Worm (Caenorhabditis elegans) whole organism, young adult: ENCODE measurements around the gene F12E12.1.
"Not testable (repeated sequence)": the region's sequence is repeated elsewhere in the genome, so short reads cannot be mapped to it uniquely, and the experiment has no call there.

Source experiments
- C06A6.2 ChIP-seq: fragments of 200-800 bp; sonication (Bioruptor generic); conservative IDR thresholded peaks from 2 replicates; pipeline ENCODE4 v1.3.6; 2022; ENCODE audit warnings: missing genetic modification characterization, missing compliant biosample characterization
- F22D6.2 ChIP-seq: sonication (generic microtip); optimal IDR thresholded peaks from 2 replicates; lab custom pipeline; 2016; ENCODE audit warnings: mild to moderate bottlenecking, missing genetic modification characterization, missing compliant biosample characterization
- F23B12.7 ChIP-seq: sonication (generic microtip); optimal IDR thresholded peaks from 2 replicates; lab custom pipeline; 2017; ENCODE audit warnings: missing genetic modification characterization, mild to moderate bottlenecking, missing compliant biosample characterization, antibody characterized with exemption, moderate library complexity; ENCODE audit not compliant: insufficient read depth
- F39B2.1 ChIP-seq: fragments of 200-800 bp; sonication (Bioruptor generic); IDR thresholded peaks from 2 replicates; pipeline ENCODE4 v1.3.6; 2022; ENCODE audit warnings: missing genetic modification reagents, missing genetic modification characterization, missing compliant biosample characterization
- F49E8.2 ChIP-seq: sonication (generic microtip); optimal IDR thresholded peaks from 3 replicates; lab custom pipeline; 2017; ENCODE audit warnings: missing genetic modification characterization, mild to moderate bottlenecking, missing compliant biosample characterization, antibody characterized with exemption, moderate library complexity; ENCODE audit not compliant: insufficient read depth
- Y53F4B.3 ChIP-seq: fragments of 200-800 bp; sonication (Bioruptor generic); IDR thresholded peaks from 2 replicates; pipeline ENCODE4 v1.3.6; 2022; ENCODE audit warnings: missing genetic modification reagents, missing genetic modification characterization, missing compliant biosample characterization
- attf-5 ChIP-seq: fragments of 200-800 bp; sonication (Bioruptor generic); optimal IDR thresholded peaks from 2 replicates; lab custom pipeline; 2018; ENCODE audit warnings: mild to moderate bottlenecking, missing genetic modification characterization, missing compliant biosample characterization
- attf-6 ChIP-seq: fragments of 200-800 bp; sonication (Bioruptor generic); IDR thresholded peaks from 2 replicates; pipeline ENCODE4 v1.3.6; 2022; ENCODE audit warnings: missing genetic modification reagents, missing genetic modification characterization, missing compliant biosample characterization
- bed-2 ChIP-seq: fragments of 200-800 bp; sonication (Bioruptor generic); IDR thresholded peaks from 2 replicates; pipeline ENCODE4 v1.3.6; 2022; ENCODE audit warnings: missing genetic modification reagents, missing genetic modification characterization, missing compliant biosample characterization
- ceh-100 ChIP-seq: fragments of 200-800 bp; sonication (Bioruptor generic); IDR thresholded peaks from 2 replicates; pipeline ENCODE4 v1.3.6; 2022; ENCODE audit warnings: missing genetic modification reagents, missing genetic modification characterization, missing compliant biosample characterization
- ceh-58 ChIP-seq: fragments of 200-800 bp; sonication (Bioruptor generic); IDR thresholded peaks from 2 replicates; pipeline ENCODE4 v1.3.6; 2022; ENCODE audit warnings: missing genetic modification characterization, missing compliant biosample characterization
- dox-1 ChIP-seq: fragments of 200-800 bp; sonication (Bioruptor generic); IDR thresholded peaks from 2 replicates; pipeline ENCODE4 v1.3.6; 2022; ENCODE audit warnings: missing genetic modification reagents, missing genetic modification characterization, missing compliant biosample characterization
- efl-1 ChIP-seq: fragments of 150-350 bp; optimal IDR thresholded peaks from 2 replicates; lab custom pipeline; 2014; ENCODE audit warnings: missing biosample characterization, missing genetic modification reagents, missing genetic modification characterization
- fkh-3 ChIP-seq: sonication (generic microtip); optimal IDR thresholded peaks from 2 replicates; lab custom pipeline; 2016; ENCODE audit warnings: mild to moderate bottlenecking, missing genetic modification characterization, missing compliant biosample characterization
- gei-17 ChIP-seq: fragments of 200-800 bp; sonication (Bioruptor generic); optimal IDR thresholded peaks from 2 replicates; lab custom pipeline; 2018; ENCODE audit warnings: mild to moderate bottlenecking, missing genetic modification characterization, missing compliant biosample characterization
- hmg-20 ChIP-seq: fragments of 200-800 bp; sonication (Bioruptor generic); IDR thresholded peaks from 2 replicates; pipeline ENCODE4 v1.3.6; 2022; ENCODE audit warnings: missing genetic modification reagents, missing genetic modification characterization, missing compliant biosample characterization
- hsf-1 ChIP-seq: fragments of 200-800 bp; sonication (Bioruptor generic); IDR thresholded peaks from 2 replicates; pipeline ENCODE4 v1.3.6; 2022; ENCODE audit warnings: missing genetic modification reagents, missing genetic modification characterization, missing compliant biosample characterization
- let-607 ChIP-seq, 2 experiments: fragments of 200-800 bp in 1 of 2; sonication (Bioruptor generic) in 1 of 2; sonication (generic microtip) in 1 of 2; optimal IDR thresholded peaks; 2 replicates each; lab custom pipeline; 2016 to 2018; ENCODE audit warnings: mild to moderate bottlenecking in 2 of 2, missing compliant biosample characterization in 2 of 2, missing genetic modification characterization in 2 of 2, moderate library complexity in 2 of 2, missing genotype in 1 of 2
- lin-26 ChIP-seq: fragments of 200-800 bp; sonication (Bioruptor generic); IDR thresholded peaks from 2 replicates; pipeline ENCODE4 v1.3.6; 2022; ENCODE audit warnings: missing genetic modification reagents, missing genetic modification characterization, missing compliant biosample characterization
- lin-40 ChIP-seq: sonication (generic microtip); optimal IDR thresholded peaks from 2 replicates; lab custom pipeline; 2016; ENCODE audit warnings: missing genetic modification characterization, mild to moderate bottlenecking, missing compliant biosample characterization, missing genotype, missing genetic modification reagents
- lin-54 ChIP-seq: fragments of 200-800 bp; sonication (Bioruptor generic); optimal IDR thresholded peaks from 2 replicates; lab custom pipeline; 2018; ENCODE audit warnings: mild to moderate bottlenecking, missing genetic modification characterization, missing compliant biosample characterization
- nhr-120 ChIP-seq: fragments of 200-800 bp; sonication (Bioruptor generic); IDR thresholded peaks from 2 replicates; pipeline ENCODE4 v1.3.6; 2022; ENCODE audit warnings: missing genetic modification characterization, missing compliant biosample characterization
- nhr-179 ChIP-seq: sonication (generic microtip); optimal IDR thresholded peaks from 2 replicates; lab custom pipeline; 2016; ENCODE audit warnings: mild to moderate bottlenecking, missing genetic modification characterization, missing compliant biosample characterization
- nhr-27 ChIP-seq: fragments of 200-800 bp; sonication (Bioruptor generic); optimal IDR thresholded peaks from 2 replicates; lab custom pipeline; 2018; ENCODE audit warnings: mild to moderate bottlenecking, missing genetic modification characterization, moderate library complexity, missing compliant biosample characterization
- nhr-90 ChIP-seq: sonication (generic microtip); optimal IDR thresholded peaks from 2 replicates; lab custom pipeline; 2016; ENCODE audit warnings: missing genotype, mild to moderate bottlenecking, missing genetic modification characterization, missing compliant biosample characterization
- repo-1 ChIP-seq: sonication (generic microtip); optimal IDR thresholded peaks from 2 replicates; lab custom pipeline; 2017; ENCODE audit warnings: mild to moderate bottlenecking, missing genetic modification characterization, missing compliant biosample characterization
- rpc-1 ChIP-seq, 2 experiments: fragments of 150-350 bp in 1 of 2; sonication (generic microtip) in 1 of 2; optimal IDR thresholded peaks; 2 replicates each; lab custom pipeline; 2014 to 2018; ENCODE audit warnings: missing biosample characterization in 1 of 2, missing genetic modification characterization in 1 of 2, missing genetic modification reagents in 1 of 2, missing genotype in 1 of 2
- snpc-1.1 ChIP-seq: sonication (generic microtip); optimal IDR thresholded peaks from 2 replicates; lab custom pipeline; 2017; ENCODE audit warnings: missing genetic modification characterization, mild to moderate bottlenecking, missing compliant biosample characterization, antibody characterized with exemption, moderate library complexity, missing genotype, missing genetic modification reagents; ENCODE audit not compliant: insufficient read depth
- snpc-3.4 ChIP-seq: sonication (generic microtip); optimal IDR thresholded peaks from 2 replicates; lab custom pipeline; 2017; ENCODE audit warnings: missing genetic modification characterization, mild to moderate bottlenecking, missing compliant biosample characterization, antibody characterized with exemption, moderate library complexity, missing genotype, missing genetic modification reagents
- sptf-2 ChIP-seq: fragments of 200-800 bp; sonication (Bioruptor generic); optimal IDR thresholded peaks from 2 replicates; lab custom pipeline; 2018; ENCODE audit warnings: mild to moderate bottlenecking, missing genetic modification characterization, missing compliant biosample characterization
- tbx-9 ChIP-seq: sonication (generic microtip); optimal IDR thresholded peaks from 2 replicates; lab custom pipeline; 2016; ENCODE audit warnings: borderline replicate concordance, missing genetic modification characterization, inconsistent platforms, missing compliant biosample characterization
- tlf-1 ChIP-seq: fragments of 200-800 bp; sonication (Bioruptor generic); optimal IDR thresholded peaks from 2 replicates; lab custom pipeline; 2018; ENCODE audit warnings: mild to moderate bottlenecking, missing genetic modification characterization, missing compliant biosample characterization
- unc-62 ChIP-seq: fragments of 150-350 bp; optimal IDR thresholded peaks from 2 replicates; lab custom pipeline; 2014; ENCODE audit warnings: missing biosample characterization, missing genetic modification reagents, missing genetic modification characterization
- ztf-22 ChIP-seq: fragments of 200-800 bp; sonication (Bioruptor generic); optimal IDR thresholded peaks from 2 replicates; lab custom pipeline; 2018; ENCODE audit warnings: mild to moderate bottlenecking, missing genetic modification characterization, moderate library complexity, missing compliant biosample characterization

F12E12.1 gene

ce11 chrII:3759010-3759409 lies 17.3 kb downstream of the F12E12.1 start, which contains the start of gene T24E12.12:
Gene T24E12.12, plus strand, starts transcription at chrII:3759290.
- TF ChIP-seq F23B12.7 (tag; lab: Kevin White, UChicago) (no peak), snpc-3.4 (no peak), nhr-27 (tag; lab: Kevin White, UChicago) (no peak), attf-6 (GFP tag; lab: Robert Waterston, UW) (no peak), attf-5 (GFP tag; lab: Kevin White, UChicago) (no peak), F39B2.1 (no peak), repo-1 (no peak), hmg-20 (GFP tag; lab: Robert Waterston, UW) (no peak), let-607 (tag; optimal IDR thresholded peaks at IDR 0.05; lab: Kevin White, UChicago) (no peak), snpc-1.1 (no peak), ceh-58 (GFP tag; lab: Robert Waterston, UW) (no peak), F49E8.2 (tag; lab: Kevin White, UChicago) (no peak), rpc-1 (optimal IDR thresholded peaks at IDR 0.05; lab: Kevin White, UChicago) (no peak), rpc-1 (tag; optimal IDR thresholded peaks at IDR 0.05; lab: Kevin White, UChicago) (no peak), tbx-9 (no peak), nhr-179 (tag; lab: Kevin White, UChicago) (no peak), tlf-1 (no peak), lin-26 (GFP tag; lab: Robert Waterston, UW) (no peak), ceh-100 (GFP tag; lab: Robert Waterston, UW) (no peak), bed-2 (GFP tag; lab: Robert Waterston, UW) (no peak), dox-1 (GFP tag; lab: Robert Waterston, UW) (no peak)

- TF ChIP-seq nhr-179 (tag; lab: Kevin White, UChicago); F23B12.7 (tag; lab: Kevin White, UChicago); efl-1 (GFP tag; lab: Kevin White, UChicago): not testable (repeated sequence)
Measured at ce11 chrII:3761599-3761998, 19.9 kb downstream of the F12E12.1 start, which contains the start of gene T24E12.6. Gene T24E12.6, minus strand, starts transcription at chrII:3761699.

- TF ChIP-seq F22D6.2 (tag; lab: Kevin White, UChicago) (no peak), hsf-1 (GFP tag; lab: Robert Waterston, UW) (no peak), nhr-90 (tag; lab: Kevin White, UChicago) (no peak), lin-54 (no peak), lin-40 (tag; lab: Kevin White, UChicago) (no peak), fkh-3 (tag; lab: Kevin White, UChicago) (no peak), sptf-2 (no peak), nhr-120 (GFP tag; lab: Robert Waterston, UW) (no peak), F23B12.7 (tag; lab: Kevin White, UChicago) (no peak), unc-62 (GFP tag; lab: Kevin White, UChicago) (no peak), gei-17 (GFP tag; lab: Kevin White, UChicago) (no peak), Y53F4B.3 (GFP tag; lab: Robert Waterston, UW) (no peak), rpc-1 (optimal IDR thresholded peaks at IDR 0.05; lab: Kevin White, UChicago) (no peak), rpc-1 (tag; optimal IDR thresholded peaks at IDR 0.05; lab: Kevin White, UChicago) (no peak), ztf-22 (GFP tag; lab: Kevin White, UChicago) (no peak), C06A6.2 (no peak)
Measured at ce11 chrII:3764486-3764885, 22.8 kb downstream of the F12E12.1 start, which contains the start of gene srx-112. Gene srx-112, minus strand, starts transcription at chrII:3764586.
